Worm (Caenorhabditis elegans): ENCODE data around the gene edg-1.

Gene edg-1

DNA sequence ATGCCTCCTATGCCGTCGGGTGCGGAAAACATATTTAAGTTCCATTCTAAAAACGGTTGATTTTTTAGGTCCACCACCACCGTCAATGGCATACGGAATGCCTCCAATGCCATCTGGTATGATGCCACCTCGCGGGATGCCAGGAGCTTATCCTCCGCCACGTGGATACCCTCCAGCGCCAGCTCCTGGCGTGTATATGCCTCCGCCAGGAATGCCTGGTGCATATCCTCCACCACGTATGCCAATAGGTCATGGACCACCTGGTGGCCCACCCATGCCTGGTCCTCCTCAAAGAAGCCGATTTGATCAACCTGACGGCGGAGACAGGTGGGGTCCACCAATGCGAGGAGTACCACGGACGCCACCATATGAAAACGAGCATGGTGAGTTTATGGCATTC lies 9.1 kb upstream of the edg-1 start:
- TF ChIP-seq ceh-13 (GFP tag; optimal IDR thresholded peaks at IDR 0.05) (no peak), hmbx-1 (tag; optimal IDR thresholded peaks at IDR 0.05) (no peak), F13C5.2 (tag; optimal IDR thresholded peaks at IDR 0.05) (no peak), B0310.2 (tag; optimal IDR thresholded peaks at IDR 0.05) (no peak), hnd-1 (tag; optimal IDR thresholded peaks at IDR 0.05) (no peak), scrt-1 (GFP tag; IDR thresholded peaks at IDR 0.05) (no peak), sea-1 (GFP tag; conservative IDR thresholded peaks at IDR 0.05) (no peak), ets-7 (tag; optimal IDR thresholded peaks at IDR 0.05) (no peak), tbx-37 (GFP tag; conservative IDR thresholded peaks at IDR 0.05) (no peak), tbx-11 (GFP tag; IDR thresholded peaks at IDR 0.05) (no peak), tra-4 (tag; optimal IDR thresholded peaks at IDR 0.05) (no peak), aly-1 (tag; optimal IDR thresholded peaks at IDR 0.05) (no peak), hmg-4 (GFP tag; optimal IDR thresholded peaks at IDR 0.05) (no peak), flt-1 (GFP tag; IDR thresholded peaks at IDR 0.05) (no peak), pes-1 (GFP tag; IDR thresholded peaks at IDR 0.05) (no peak), ceh-36 (tag; optimal IDR thresholded peaks at IDR 0.05) (no peak), ama-1 (optimal IDR thresholded peaks at IDR 0.05) (no peak)

DNA sequence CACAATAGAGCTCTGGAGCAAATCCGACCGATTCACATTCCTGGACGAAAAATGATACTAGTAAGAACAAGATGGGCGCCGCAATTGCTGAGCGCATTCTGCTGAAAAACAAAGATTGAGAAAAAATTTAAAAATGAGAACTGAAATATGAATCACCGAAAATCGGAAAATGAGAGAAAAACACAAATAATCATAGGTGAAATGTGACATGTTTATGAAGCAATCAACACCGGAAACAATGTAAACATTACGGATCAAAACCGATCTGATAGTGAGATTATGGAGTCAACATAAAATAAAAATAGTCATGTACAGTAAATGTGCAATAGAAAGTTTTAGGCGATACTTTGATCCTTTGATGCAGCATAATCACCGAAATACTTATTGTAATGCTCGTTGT lies 6.7 kb upstream of the edg-1 start, which contains the start of gene dnj-2:
dnj-2 (minus strand) TSS at position 101 of the 400 bp plus-strand sequence.
- TF ChIP-seq sea-1 (GFP tag; conservative IDR thresholded peaks at IDR 0.05) (no peak), tbx-11 (GFP tag; IDR thresholded peaks at IDR 0.05) (no peak), pes-1 (GFP tag; IDR thresholded peaks at IDR 0.05) (no peak), tbx-37 (GFP tag; conservative IDR thresholded peaks at IDR 0.05) (no peak), hnd-1 (tag; optimal IDR thresholded peaks at IDR 0.05) (no peak), hmbx-1 (tag; optimal IDR thresholded peaks at IDR 0.05) (no peak), hmg-4 (GFP tag; optimal IDR thresholded peaks at IDR 0.05) (no peak), aly-1 (tag; optimal IDR thresholded peaks at IDR 0.05) (no peak), tra-4 (tag; optimal IDR thresholded peaks at IDR 0.05) (no peak), ama-1 (optimal IDR thresholded peaks at IDR 0.05) (no peak), ceh-13 (GFP tag; optimal IDR thresholded peaks at IDR 0.05) (no peak), ets-7 (tag; optimal IDR thresholded peaks at IDR 0.05) (no peak), scrt-1 (GFP tag; IDR thresholded peaks at IDR 0.05) (no peak)

DNA sequence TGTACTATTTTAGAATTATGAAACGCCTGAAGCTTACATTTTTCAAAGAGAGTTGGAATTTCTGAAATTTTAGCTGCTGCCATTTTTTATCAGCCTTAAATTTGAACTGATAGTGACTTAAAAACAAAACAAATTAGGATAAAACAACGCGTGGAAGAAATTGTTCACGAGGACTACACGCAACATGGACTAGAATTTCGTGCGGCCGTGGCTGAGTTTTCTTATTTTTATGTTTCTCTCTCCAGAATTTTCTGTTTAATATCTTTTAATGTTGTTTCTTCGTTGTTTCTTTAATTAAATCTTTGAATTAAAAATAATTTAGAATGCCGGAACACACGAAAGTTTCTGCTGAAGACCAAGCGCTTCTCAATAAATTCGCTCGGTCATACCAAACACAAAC lies 5.7 kb upstream of the edg-1 start, which contains the start of the genes B0035.3, B0035.22 and pfd-4:
B0035.3 (minus strand) TSS at position 114 of the 400 bp plus-strand sequence.
B0035.22 (plus strand) TSS at position 269 of the 400 bp plus-strand sequence.
pfd-4 (plus strand) TSS at position 323 of the 400 bp plus-strand sequence.
- no peak for TF ChIP-seq ama-1 (optimal IDR thresholded peaks at IDR 0.05)
- TF ChIP-seq tbx-37 (GFP tag; conservative IDR thresholded peaks at IDR 0.05) = peak; percentile 71
- TF ChIP-seq F13C5.2 (tag; optimal IDR thresholded peaks at IDR 0.05) = no peak
- TF ChIP-seq sea-1 (GFP tag; conservative IDR thresholded peaks at IDR 0.05) = no peak
- no peak for TF ChIP-seq ets-7 (tag; optimal IDR thresholded peaks at IDR 0.05)

DNA sequence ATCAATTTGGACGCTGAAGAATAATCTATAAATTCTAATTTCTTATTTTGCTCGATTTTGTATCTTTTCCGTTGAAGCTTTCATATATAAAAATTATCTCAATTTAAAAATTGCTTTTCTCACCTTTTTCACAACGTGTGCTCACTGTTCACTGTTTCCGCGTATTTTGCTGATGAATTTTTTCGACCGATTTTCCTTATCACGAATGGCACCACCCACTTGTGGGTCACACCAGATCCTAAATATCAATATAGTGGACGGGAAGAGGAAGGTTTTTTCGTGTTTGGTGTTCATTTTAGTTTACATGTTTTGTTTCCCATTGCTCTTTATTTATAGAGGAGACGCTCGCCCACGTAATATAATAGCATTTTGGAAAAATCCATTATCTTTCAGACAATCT lies 4.9 kb upstream of the edg-1 start:
- TF ChIP-seq tra-4 (tag; optimal IDR thresholded peaks at IDR 0.05) (no peak), ama-1 (optimal IDR thresholded peaks at IDR 0.05) (no peak), hmbx-1 (tag; optimal IDR thresholded peaks at IDR 0.05) (no peak), flt-1 (GFP tag; IDR thresholded peaks at IDR 0.05) (no peak), ceh-13 (GFP tag; optimal IDR thresholded peaks at IDR 0.05) (no peak), hnd-1 (tag; optimal IDR thresholded peaks at IDR 0.05) (no peak), F13C5.2 (tag; optimal IDR thresholded peaks at IDR 0.05) (no peak), hmg-4 (GFP tag; optimal IDR thresholded peaks at IDR 0.05) (no peak), aly-1 (tag; optimal IDR thresholded peaks at IDR 0.05) (no peak), sea-1 (GFP tag; conservative IDR thresholded peaks at IDR 0.05) (no peak), tbx-37 (GFP tag; conservative IDR thresholded peaks at IDR 0.05) (no peak), pes-1 (GFP tag; IDR thresholded peaks at IDR 0.05) (no peak), ceh-36 (tag; optimal IDR thresholded peaks at IDR 0.05) (no peak), ets-7 (tag; optimal IDR thresholded peaks at IDR 0.05) (no peak), tbx-11 (GFP tag; IDR thresholded peaks at IDR 0.05) (no peak), B0310.2 (tag; optimal IDR thresholded peaks at IDR 0.05) (no peak), scrt-1 (GFP tag; IDR thresholded peaks at IDR 0.05) (no peak)

DNA sequence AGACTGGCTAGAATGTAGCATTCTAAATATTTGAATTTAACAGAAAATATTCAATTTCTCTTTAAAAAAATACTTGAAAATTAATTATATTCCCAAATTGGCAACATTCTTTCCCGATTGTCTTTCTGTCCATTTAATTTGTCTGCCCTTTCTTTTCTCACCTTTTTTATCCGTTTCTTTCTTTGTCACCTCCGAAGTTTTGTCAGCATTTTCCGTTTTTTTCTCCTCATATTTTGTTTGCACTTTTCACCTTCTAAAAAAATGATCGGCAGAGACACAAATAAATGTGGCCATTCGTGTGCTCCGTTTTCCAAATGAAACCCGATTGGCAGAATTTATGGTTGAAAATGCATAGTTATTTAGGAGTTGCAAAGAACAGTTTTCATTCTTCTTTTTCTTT lies 4.5 kb upstream of the edg-1 start:
- no peak for TF ChIP-seq F13C5.2 (tag; optimal IDR thresholded peaks at IDR 0.05)

DNA sequence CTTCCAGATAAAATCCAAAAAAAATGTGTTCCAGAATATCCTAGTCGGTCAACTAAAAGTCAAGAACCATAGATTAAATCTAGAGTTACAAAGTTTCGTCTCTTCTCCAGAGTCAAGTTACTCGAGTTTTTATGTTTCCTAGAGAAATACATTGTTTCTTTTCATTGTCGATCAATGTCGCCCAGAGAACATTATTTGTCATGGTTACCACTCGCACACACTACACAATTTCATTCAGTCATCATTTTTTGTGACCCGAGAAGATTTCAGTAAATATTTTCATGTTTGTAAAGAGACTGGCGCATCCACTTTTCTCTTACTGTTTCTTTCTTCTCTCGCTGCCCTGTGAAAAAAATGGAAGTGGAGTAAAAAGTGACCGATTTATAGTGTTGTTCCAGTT lies 4.0 kb upstream of the edg-1 start:
- TF ChIP-seq sea-1 (GFP tag; conservative IDR thresholded peaks at IDR 0.05) (no peak), ets-7 (tag; optimal IDR thresholded peaks at IDR 0.05) (no peak), ceh-13 (GFP tag; optimal IDR thresholded peaks at IDR 0.05) (no peak)

DNA sequence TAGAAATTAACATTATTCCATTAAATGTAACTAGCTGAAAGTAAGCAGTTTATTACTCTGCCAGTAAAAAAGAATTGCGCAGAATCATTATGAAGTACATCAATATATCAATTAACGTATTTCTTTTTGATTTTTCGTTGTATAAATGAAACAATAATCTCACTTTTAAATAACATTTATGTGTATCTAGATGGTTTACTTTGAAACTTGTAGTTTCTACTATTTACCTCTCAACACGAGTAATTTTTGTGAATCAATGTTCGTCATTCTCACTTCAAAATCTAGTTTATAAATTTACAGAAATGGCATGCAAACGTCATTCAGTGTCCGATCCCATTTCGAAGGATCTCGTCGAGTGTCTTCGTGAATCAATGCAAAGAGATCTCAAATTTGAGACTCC lies 3.5 kb upstream of the edg-1 start, which contains the start of gene gspd-1:
gspd-1 (plus strand) TSS at position 301 of the 400 bp plus-strand sequence.
- TF ChIP-seq tbx-11 (GFP tag; IDR thresholded peaks at IDR 0.05) (no peak), pes-1 (GFP tag; IDR thresholded peaks at IDR 0.05) (no peak)

DNA sequence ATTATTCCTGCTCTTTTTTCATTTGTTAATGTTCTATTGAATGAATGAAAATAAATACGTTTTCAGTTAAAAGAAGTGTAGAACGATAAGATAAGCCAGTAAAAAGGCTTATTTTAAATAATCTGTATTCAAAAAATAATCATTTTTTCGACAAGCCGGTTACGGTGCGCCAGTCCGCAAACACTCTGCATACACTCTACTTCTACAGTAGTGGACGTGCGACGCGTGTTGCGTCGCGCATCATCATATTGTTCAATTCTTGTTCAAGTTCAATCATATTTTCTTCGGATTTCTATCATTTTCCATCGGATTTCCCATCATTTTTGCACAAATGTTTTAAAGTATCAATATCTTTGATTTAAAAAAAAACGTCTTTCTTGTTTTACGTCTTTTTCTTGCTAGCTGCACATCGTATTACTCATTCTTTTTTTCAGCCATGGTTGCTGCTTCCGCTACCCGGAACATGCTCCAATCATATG lies 677 bp upstream of the edg-1 start, which contains the start of gene B0035.18:
B0035.18 (plus strand) TSS at position 429 of the 479 bp plus-strand sequence.
- TF ChIP-seq ets-7 (tag; optimal IDR thresholded peaks at IDR 0.05) (no peak), tbx-37 (GFP tag; conservative IDR thresholded peaks at IDR 0.05) (no peak), flt-1 (GFP tag; IDR thresholded peaks at IDR 0.05) (no peak), aly-1 (tag; optimal IDR thresholded peaks at IDR 0.05) (no peak), hmbx-1 (tag; optimal IDR thresholded peaks at IDR 0.05) (no peak), ceh-36 (tag; optimal IDR thresholded peaks at IDR 0.05) (no peak), ama-1 (optimal IDR thresholded peaks at IDR 0.05) (no peak), tbx-11 (GFP tag; IDR thresholded peaks at IDR 0.05) (no peak), F13C5.2 (tag; optimal IDR thresholded peaks at IDR 0.05) (no peak), hmg-4 (GFP tag; optimal IDR thresholded peaks at IDR 0.05) (no peak), tra-4 (tag; optimal IDR thresholded peaks at IDR 0.05) (no peak), scrt-1 (GFP tag; IDR thresholded peaks at IDR 0.05) (no peak), ceh-13 (GFP tag; optimal IDR thresholded peaks at IDR 0.05) (no peak), pes-1 (GFP tag; IDR thresholded peaks at IDR 0.05) (no peak), B0310.2 (tag; optimal IDR thresholded peaks at IDR 0.05) (no peak)
